Worm (Caenorhabditis elegans): ENCODE results near the gene srbc-54.

ce11 chrV:15880705-15881104 is 47.2 kb upstream of the srbc-54 start:
- TF ChIP-seq flt-1 (GFP tag; IDR thresholded peaks at IDR 0.05), result no peak
- no peak for TF ChIP-seq ceh-36 (tag; optimal IDR thresholded peaks at IDR 0.05)
- no peak for TF ChIP-seq scrt-1 (GFP tag; IDR thresholded peaks at IDR 0.05)
- no peak for TF ChIP-seq ama-1 (optimal IDR thresholded peaks at IDR 0.05)
- no peak for TF ChIP-seq ets-7 (tag; optimal IDR thresholded peaks at IDR 0.05)
- TF ChIP-seq aly-1 (tag; optimal IDR thresholded peaks at IDR 0.05), result no peak
- no peak for TF ChIP-seq hmbx-1 (tag; optimal IDR thresholded peaks at IDR 0.05)
- TF ChIP-seq ceh-13 (GFP tag; optimal IDR thresholded peaks at IDR 0.05), result no peak
- TF ChIP-seq hnd-1 (tag; optimal IDR thresholded peaks at IDR 0.05), result no peak
- no peak for TF ChIP-seq pes-1 (GFP tag; IDR thresholded peaks at IDR 0.05)
- no peak for TF ChIP-seq F13C5.2 (tag; optimal IDR thresholded peaks at IDR 0.05)

Measured in whole organism, early embryonic.